Fruit fly (Drosophila melanogaster) whole organism: ENCODE measurements around the gene sro.

Experiments used
- pan ChIP-seq: fragments of >200 bp; optimal IDR thresholded peaks from 2 replicates; lab custom pipeline; 2017
- usp ChIP-seq: fragments of >200 bp; optimal IDR thresholded peaks from 2 replicates; lab custom pipeline; 2017; ENCODE audit warnings: missing biosample characterization, missing genetic modification characterization, mixed read lengths

DNA sequence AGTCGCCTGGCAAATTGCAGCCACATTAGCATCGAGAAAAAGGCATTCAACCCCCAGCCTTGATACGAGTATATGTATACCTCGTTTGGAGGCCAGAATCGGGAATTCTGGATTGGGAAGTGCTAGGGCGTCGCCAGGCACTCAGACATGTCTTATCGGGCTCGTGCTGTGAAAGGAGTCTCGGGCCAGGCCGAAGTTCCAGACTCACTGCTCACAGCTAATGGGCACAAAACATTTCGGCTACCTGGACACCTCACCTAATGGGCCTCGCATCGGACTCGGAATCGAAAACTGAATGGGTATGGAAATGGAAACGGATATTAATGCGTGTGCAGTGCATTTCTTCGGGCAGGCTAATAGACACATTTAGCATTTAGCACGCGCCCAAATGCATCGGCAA is 23.5 kb upstream of the sro start:
- TF ChIP-seq usp (no peak), pan (lab: Kevin White, UChicago) (no peak)
